Fruit fly (Drosophila melanogaster): Measurements from ENCODE around the gene cpo.

Gene cpo

DNA sequence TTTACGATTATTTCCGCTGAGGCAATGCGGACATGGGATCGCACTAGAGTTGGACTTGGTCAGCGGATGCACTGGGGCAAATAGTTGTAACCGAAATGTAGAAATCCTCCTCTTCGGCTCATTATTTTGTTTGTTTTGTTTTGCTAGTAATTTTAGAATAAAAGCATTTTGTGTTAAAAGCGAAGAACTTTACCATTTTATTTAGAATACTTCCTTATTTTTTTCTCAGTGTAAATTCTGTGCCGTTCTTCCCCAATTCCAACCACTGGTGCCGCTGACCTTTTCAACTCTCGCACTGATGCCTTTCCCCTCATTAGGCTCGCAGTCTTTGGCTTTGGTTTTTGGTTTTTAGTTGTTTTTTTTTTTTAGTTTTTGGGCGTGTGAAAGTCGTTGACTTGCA is 26.6 kb downstream of the cpo start:
- TF ChIP-seq scrt (GFP tag; optimal IDR thresholded peaks at IDR 0.05) (no peak), CG11560 (tag; IDR thresholded peaks at IDR 0.05) (no peak), chif (GFP tag; optimal IDR thresholded peaks at IDR 0.05) (peak; percentile 39 to 69), Optix (GFP tag; IDR thresholded peaks at IDR 0.05) (no peak), p53 (GFP tag; optimal IDR thresholded peaks at IDR 0.05) (no peak), CG18262 (tag; optimal IDR thresholded peaks at IDR 0.05) (peak; percentile 73), peb (GFP tag; IDR thresholded peaks at IDR 0.05) (0 out of 2 replicates have a peak, but pooled peaks have one; percentile 30), CG32532 (GFP tag; IDR thresholded peaks at IDR 0.05) (peak; percentile 28; the same call in 1 of the 2 replicates), Lhr (GFP tag; optimal IDR thresholded peaks at IDR 0.05) (no peak), Sry-δ (GFP tag; optimal IDR thresholded peaks at IDR 0.05) (peak; percentile 16), CG12299 (tag; optimal IDR thresholded peaks at IDR 0.05) (no peak), org-1 (GFP tag; optimal IDR thresholded peaks at IDR 0.05) (no peak), CG12155 (GFP tag; optimal IDR thresholded peaks at IDR 0.05) (peak; percentile 16), CG12942 (GFP tag; optimal IDR thresholded peaks at IDR 0.05) (no peak), Sox100B (GFP tag; optimal IDR thresholded peaks at IDR 0.05) (peak; percentile 12), Spps (tag; optimal IDR thresholded peaks at IDR 0.05) (peak; percentile 75), cad (GFP tag; optimal IDR thresholded peaks at IDR 0.05) (no peak), ATbp (GFP tag; optimal IDR thresholded peaks at IDR 0.05) (no peak), Blimp-1 (GFP tag; optimal IDR thresholded peaks at IDR 0.05) (peak; percentile 72), maf-S (GFP tag; optimal IDR thresholded peaks at IDR 0.05) (no peak), CG1024 (GFP tag; IDR thresholded peaks at IDR 0.05) (no peak), trh (GFP tag; optimal IDR thresholded peaks at IDR 0.05) (no peak), Mes4 (GFP tag; optimal IDR thresholded peaks at IDR 0.05) (peak; percentile 57), CG17829 (tag; optimal IDR thresholded peaks at IDR 0.05) (peak; percentile 67), cas (GFP tag; IDR thresholded peaks at IDR 0.05) (no peak), tgo (GFP tag; IDR thresholded peaks at IDR 0.05) (peak; percentile 47; the same call in 2 of the 3 replicates), Neu2 (GFP tag; optimal IDR thresholded peaks at IDR 0.05; ENCODE audit: borderline replicate concordance) (peak; percentile 27), exex (tag; optimal IDR thresholded peaks at IDR 0.05) (no peak), CG4404 (GFP tag; IDR thresholded peaks at IDR 0.05) (peak; percentile 59; the same call in 1 of the 2 replicates), sqz (GFP tag; optimal IDR thresholded peaks at IDR 0.05) (no peak), ranshi (GFP tag; IDR thresholded peaks at IDR 0.05) (peak; percentile 60; the same call in 1 of the 2 replicates), zf30C (GFP tag; optimal IDR thresholded peaks at IDR 0.05) (peak; percentile 41), CG17328 (GFP tag; IDR thresholded peaks at IDR 0.05) (peak; percentile 64), CG7987 (GFP tag; optimal IDR thresholded peaks at IDR 0.05) (no peak), CG30431 (GFP tag; optimal IDR thresholded peaks at IDR 0.05) (no peak), CoRest (tag; optimal IDR thresholded peaks at IDR 0.05) (peak; percentile 43), CG2889 (GFP tag; IDR thresholded peaks at IDR 0.05) (0 out of 3 replicates have a peak, but pooled peaks have one; percentile 35), Dp (GFP tag; optimal IDR thresholded peaks at IDR 0.05) (no peak), jumu (GFP tag; optimal IDR thresholded peaks at IDR 0.05) (peak; percentile 41), nom (GFP tag; optimal IDR thresholded peaks at IDR 0.05) (peak; percentile 42), Xbp1 (GFP tag; optimal IDR thresholded peaks at IDR 0.05) (peak; percentile 47), Fer3 (tag; optimal IDR thresholded peaks at IDR 0.05) (peak; percentile 36), CG6689 (GFP tag; IDR thresholded peaks at IDR 0.05) (peak; percentile 62), CG11695 (GFP tag; IDR thresholded peaks at IDR 0.05) (no peak), CG5245 (GFP tag; optimal IDR thresholded peaks at IDR 0.05) (peak; percentile 63), Opbp (GFP tag; IDR thresholded peaks at IDR 0.05; ENCODE audit: partially characterized antibody) (no peak), Adf1 (GFP tag; IDR thresholded peaks at IDR 0.05) (no peak), B-H2 (GFP tag; optimal IDR thresholded peaks at IDR 0.05) (no peak), disco-r (GFP tag; optimal IDR thresholded peaks at IDR 0.05) (peak; percentile 46), ssp (GFP tag; IDR thresholded peaks at IDR 0.05) (peak; percentile 40; the same call in 1 of the 2 replicates), pum (GFP tag; optimal IDR thresholded peaks at IDR 0.05) (peak; percentile 60)

Data from whole organism, embryonic.